Worm (Caenorhabditis elegans) whole organism, L3 larva: ENCODE results near the gene tbc-11.

Source experiments
- R02D3.7 ChIP-seq: fragments of 150-350 bp; optimal IDR thresholded peaks from 2 replicates; lab custom pipeline; 2014; ENCODE audit warnings: missing biosample characterization, missing genetic modification characterization
- ZK546.5 ChIP-seq: sonication (generic microtip); optimal IDR thresholded peaks from 2 replicates; lab custom pipeline; 2017; ENCODE audit warnings: missing biosample characterization, missing genetic modification characterization
- aly-2 ChIP-seq: fragments of 150-350 bp; optimal IDR thresholded peaks from 2 replicates; lab custom pipeline; 2014; ENCODE audit warnings: missing biosample characterization, missing genetic modification characterization
- ama-1 ChIP-seq: fragments of 150-350 bp; optimal IDR thresholded peaks from 2 replicates; lab custom pipeline; 2018
- ceh-16 ChIP-seq: sonication (generic microtip); optimal IDR thresholded peaks from 2 replicates; lab custom pipeline; 2017; ENCODE audit warnings: missing biosample characterization, missing genetic modification characterization
- ceh-28 ChIP-seq: fragments of 150-350 bp; optimal IDR thresholded peaks from 2 replicates; lab custom pipeline; 2014; ENCODE audit warnings: missing biosample characterization, missing genetic modification reagents, missing genetic modification characterization
- ceh-82 ChIP-seq: fragments of 150-350 bp; optimal IDR thresholded peaks from 2 replicates; lab custom pipeline; 2014; ENCODE audit warnings: missing biosample characterization, missing genetic modification characterization
- ceh-9 ChIP-seq: sonication (generic microtip); optimal IDR thresholded peaks from 2 replicates; lab custom pipeline; 2018; ENCODE audit warnings: missing biosample characterization, missing genetic modification characterization
- daf-12 ChIP-seq: fragments of 150-350 bp; optimal IDR thresholded peaks from 2 replicates; lab custom pipeline; 2014; ENCODE audit warnings: missing biosample characterization, missing genetic modification reagents, missing genetic modification characterization
- egl-27 ChIP-seq: sonication (generic microtip); optimal IDR thresholded peaks from 4 replicates; lab custom pipeline; 2017; ENCODE audit warnings: missing biosample characterization, missing genetic modification reagents, missing genetic modification characterization
- egl-5 ChIP-seq: fragments of 150-350 bp; optimal IDR thresholded peaks from 2 replicates; lab custom pipeline; 2017; ENCODE audit warnings: missing biosample characterization, missing genetic modification reagents, missing genetic modification characterization, inconsistent platforms
- elt-1 ChIP-seq: fragments of 150-350 bp; optimal IDR thresholded peaks from 2 replicates; lab custom pipeline; 2014; ENCODE audit warnings: missing biosample characterization, missing genetic modification characterization
- elt-2 ChIP-seq: sonication (generic microtip); optimal IDR thresholded peaks from 2 replicates; lab custom pipeline; 2016; ENCODE audit warnings: missing genetic modification reagents, mild to moderate bottlenecking, missing genetic modification characterization, missing compliant biosample characterization
- elt-3 ChIP-seq, 3 experiments: fragments of 150-350 bp in 1 of 3; sonication (generic microtip) in 2 of 3; optimal IDR thresholded peaks; 2 replicates in 2 of 3; 4 replicates in 1 of 3; lab custom pipeline; 2014 to 2017; ENCODE audit warnings: missing biosample characterization in 3 of 3, missing genetic modification characterization in 3 of 3
- eor-1 ChIP-seq, 2 experiments: fragments of 150-350 bp; optimal IDR thresholded peaks; 2 replicates each; lab custom pipeline; 2014 to 2018; ENCODE audit warnings: missing biosample characterization in 2 of 2, missing genetic modification characterization in 2 of 2
- fkh-10 ChIP-seq: sonication (generic microtip); optimal IDR thresholded peaks from 2 replicates; lab custom pipeline; 2017; ENCODE audit warnings: missing biosample characterization, missing genetic modification reagents, missing genetic modification characterization
- fkh-2 ChIP-seq: fragments of 150-350 bp; optimal IDR thresholded peaks from 2 replicates; lab custom pipeline; 2014; ENCODE audit warnings: missing biosample characterization, missing genetic modification reagents, missing genetic modification characterization
- fos-1 ChIP-seq: fragments of 150-350 bp; optimal IDR thresholded peaks from 2 replicates; lab custom pipeline; 2014; ENCODE audit warnings: missing biosample characterization, missing genetic modification characterization
- hmg-11 ChIP-seq: sonication (generic microtip); optimal IDR thresholded peaks from 2 replicates; lab custom pipeline; 2016; ENCODE audit warnings: missing genetic modification characterization, missing compliant biosample characterization
- jun-1 ChIP-seq: fragments of 150-350 bp; optimal IDR thresholded peaks from 2 replicates; lab custom pipeline; 2014; ENCODE audit warnings: missing biosample characterization, missing genetic modification reagents, missing genetic modification characterization
- lin-15B ChIP-seq: fragments of 150-350 bp; optimal IDR thresholded peaks from 2 replicates; lab custom pipeline; 2014; ENCODE audit warnings: missing biosample characterization, missing genetic modification characterization
- lin-39 ChIP-seq: fragments of 150-350 bp; optimal IDR thresholded peaks from 2 replicates; lab custom pipeline; 2018; ENCODE audit warnings: missing biosample characterization, missing genetic modification reagents, missing genetic modification characterization
- lsy-12 ChIP-seq: sonication (generic microtip); optimal IDR thresholded peaks from 2 replicates; lab custom pipeline; 2016; ENCODE audit warnings: mild to moderate bottlenecking, missing genetic modification characterization, missing compliant biosample characterization
- mdl-1 ChIP-seq: fragments of 150-350 bp; optimal IDR thresholded peaks from 2 replicates; lab custom pipeline; 2014; ENCODE audit warnings: missing biosample characterization, missing genetic modification characterization
- mml-1 ChIP-seq: fragments of 150-350 bp; sonication (generic microtip); optimal IDR thresholded peaks from 3 replicates; lab custom pipeline; 2014; ENCODE audit warnings: missing biosample characterization, missing genetic modification characterization
- nfya-1 ChIP-seq: sonication (generic microtip); optimal IDR thresholded peaks from 2 replicates; lab custom pipeline; 2017; ENCODE audit warnings: missing genetic modification characterization, mild to moderate bottlenecking, missing compliant biosample characterization, antibody characterized with exemption, moderate library complexity; ENCODE audit not compliant: insufficient read depth
- nhr-11 ChIP-seq: fragments of 150-350 bp; optimal IDR thresholded peaks from 2 replicates; lab custom pipeline; 2014; ENCODE audit warnings: missing biosample characterization, missing genetic modification characterization
- nhr-12 ChIP-seq: fragments of 150-350 bp; optimal IDR thresholded peaks from 2 replicates; lab custom pipeline; 2014; ENCODE audit warnings: missing biosample characterization, missing genetic modification characterization
- nhr-23 ChIP-seq: fragments of 150-350 bp; optimal IDR thresholded peaks from 2 replicates; lab custom pipeline; 2014; ENCODE audit warnings: missing biosample characterization, missing genetic modification reagents, missing genetic modification characterization
- nhr-237 ChIP-seq: fragments of 150-350 bp; optimal IDR thresholded peaks from 2 replicates; lab custom pipeline; 2014; ENCODE audit warnings: missing biosample characterization, missing genetic modification characterization
- nhr-25 ChIP-seq: sonication (generic microtip); optimal IDR thresholded peaks from 2 replicates; lab custom pipeline; 2017; ENCODE audit warnings: missing biosample characterization, missing genetic modification characterization
- nhr-28 ChIP-seq: fragments of 150-350 bp; optimal IDR thresholded peaks from 2 replicates; lab custom pipeline; 2014; ENCODE audit warnings: missing biosample characterization, missing genetic modification characterization
- nhr-43 ChIP-seq: sonication (generic microtip); optimal IDR thresholded peaks from 2 replicates; lab custom pipeline; 2016; ENCODE audit warnings: mild to moderate bottlenecking, missing genetic modification characterization, missing compliant biosample characterization; ENCODE audit not compliant: poor library complexity, severe bottlenecking
- nhr-67 ChIP-seq: fragments of 150-350 bp; optimal IDR thresholded peaks from 2 replicates; lab custom pipeline; 2014; ENCODE audit warnings: missing biosample characterization, missing genetic modification characterization
- nhr-76 ChIP-seq: fragments of 150-350 bp; sonication (generic microtip); optimal IDR thresholded peaks from 5 replicates; lab custom pipeline; 2014; ENCODE audit warnings: missing biosample characterization, missing genetic modification characterization
- nhr-77 ChIP-seq: fragments of 150-350 bp; optimal IDR thresholded peaks from 2 replicates; lab custom pipeline; 2014; ENCODE audit warnings: missing biosample characterization, missing genetic modification characterization
- pha-4 ChIP-seq: fragments of 150-350 bp; optimal IDR thresholded peaks from 2 replicates; lab custom pipeline; 2014; ENCODE audit warnings: missing biosample characterization, missing genetic modification reagents, missing genetic modification characterization
- pqm-1 ChIP-seq: fragments of 150-350 bp; optimal IDR thresholded peaks from 2 replicates; lab custom pipeline; 2017; ENCODE audit warnings: missing biosample characterization, missing genetic modification characterization, inconsistent platforms
- sea-2 ChIP-seq: fragments of 150-350 bp; sonication (generic microtip); optimal IDR thresholded peaks from 4 replicates; lab custom pipeline; 2014; ENCODE audit warnings: missing biosample characterization, missing genetic modification reagents, missing genetic modification characterization
- skn-1 ChIP-seq: fragments of 150-350 bp; optimal IDR thresholded peaks from 2 replicates; lab custom pipeline; 2014; ENCODE audit warnings: missing biosample characterization, missing genetic modification characterization
- snpc-4 ChIP-seq: fragments of 150-350 bp; optimal IDR thresholded peaks from 2 replicates; lab custom pipeline; 2014; ENCODE audit warnings: missing biosample characterization, missing genetic modification characterization
- tbx-2 ChIP-seq: sonication (generic microtip); optimal IDR thresholded peaks from 2 replicates; lab custom pipeline; 2016; ENCODE audit warnings: mild to moderate bottlenecking, missing genetic modification characterization, missing compliant biosample characterization
- unc-39 ChIP-seq: sonication (generic microtip); optimal IDR thresholded peaks from 4 replicates; lab custom pipeline; 2017; ENCODE audit warnings: missing biosample characterization, missing genetic modification characterization
- unc-62 ChIP-seq: fragments of 150-350 bp; sonication (generic microtip); optimal IDR thresholded peaks from 4 replicates; lab custom pipeline; 2014; ENCODE audit warnings: missing biosample characterization, missing genetic modification reagents, missing genetic modification characterization
- zag-1 ChIP-seq: fragments of 150-350 bp; optimal IDR thresholded peaks from 2 replicates; lab custom pipeline; 2014; ENCODE audit warnings: missing biosample characterization, missing genetic modification characterization
- ztf-11 ChIP-seq: fragments of 150-350 bp; optimal IDR thresholded peaks from 2 replicates; lab custom pipeline; 2014; ENCODE audit warnings: missing biosample characterization, missing genetic modification characterization
- ztf-4 ChIP-seq: fragments of 150-350 bp; optimal IDR thresholded peaks from 2 replicates; lab custom pipeline; 2014; ENCODE audit warnings: missing biosample characterization, missing genetic modification characterization

tbc-11 gene

DNA sequence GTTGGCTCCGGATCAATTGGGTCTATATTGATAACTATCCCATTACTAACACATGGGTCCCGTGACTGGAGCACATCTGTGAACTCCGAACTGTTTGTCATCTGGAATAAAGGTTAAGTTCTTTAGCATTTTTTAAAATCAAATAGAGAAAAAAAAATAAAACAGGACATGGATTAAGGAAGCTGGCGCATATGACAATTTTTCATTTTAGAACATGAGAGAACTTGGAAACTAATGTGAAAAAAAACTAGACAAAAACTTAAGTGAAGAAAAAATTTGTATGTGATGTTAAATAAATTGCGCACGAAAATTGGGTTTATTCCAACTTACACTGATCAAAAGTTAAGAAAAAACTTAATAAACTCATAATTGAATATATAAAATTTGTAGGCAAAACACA lies 24.0 kb downstream of the tbc-11 start, which contains the start of gene sms-2:
sms-2 (minus strand) TSS at position 101 of the 400 bp plus-strand sequence.
- TF ChIP-seq elt-3 (tag; optimal IDR thresholded peaks at IDR 0.05; lab: Kevin White, UChicago), result no peak
- TF ChIP-seq tbx-2 (tag; lab: Kevin White, UChicago), result no peak
- TF ChIP-seq egl-27 (tag; lab: Kevin White, UChicago), result no peak
- TF ChIP-seq sea-2 (GFP tag; lab: Kevin White, UChicago), result no peak

DNA sequence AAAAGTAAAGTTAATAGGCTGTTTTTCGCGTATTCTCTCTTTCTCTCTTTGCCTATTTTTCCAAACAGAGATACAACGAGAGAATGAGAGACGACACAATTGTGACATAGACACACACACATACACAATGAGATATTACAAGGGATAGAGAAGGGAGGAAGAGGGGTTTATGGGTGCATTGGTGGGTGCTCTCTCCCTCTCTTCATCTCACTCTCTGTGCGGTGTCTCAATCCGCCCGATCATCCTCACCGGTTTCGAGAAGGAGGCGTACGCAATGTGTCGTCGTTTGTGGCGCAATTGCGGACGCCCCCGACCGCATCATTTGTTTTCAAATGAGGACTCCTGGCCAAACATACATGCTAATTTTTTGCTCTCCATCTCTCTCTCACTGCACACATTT lies 24.7 kb downstream of the tbc-11 start:
- peak; percentile 54 for TF ChIP-seq elt-1 (tag; lab: Kevin White, UChicago)
- peak; percentile 77 for TF ChIP-seq nhr-11
- peak; percentile 79 for TF ChIP-seq zag-1 (tag; lab: Kevin White, UChicago)
- peak; percentile 82 for TF ChIP-seq lsy-12 (tag; lab: Kevin White, UChicago)
- peak; percentile 81 for TF ChIP-seq nhr-25 (tag; lab: Kevin White, UChicago)
- TF ChIP-seq pha-4 (tag; lab: Kevin White, UChicago), result peak; percentile 81
- peak; percentile 39 for TF ChIP-seq ztf-11 (tag; lab: Kevin White, UChicago)
- TF ChIP-seq jun-1 (tag; lab: Kevin White, UChicago), result peak; percentile 84
- TF ChIP-seq ceh-16, result no peak
- no peak for TF ChIP-seq pqm-1 (tag; lab: Kevin White, UChicago)
- no peak for TF ChIP-seq nhr-76
- TF ChIP-seq lin-15B, result peak; percentile 77
- no peak for TF ChIP-seq elt-3 (tag; optimal IDR thresholded peaks at IDR 0.05; lab: Kevin White, UChicago)
- TF ChIP-seq ceh-82, result peak; percentile 90
- TF ChIP-seq skn-1 (tag; lab: Kevin White, UChicago), result peak; percentile 78
- TF ChIP-seq nhr-23, result peak; percentile 92
- peak; percentile 84 for TF ChIP-seq tbx-2 (tag; lab: Kevin White, UChicago)
- TF ChIP-seq fos-1 (tag; lab: Kevin White, UChicago), result peak; percentile 10
- peak; percentile 97 for TF ChIP-seq lin-39
- peak; percentile 83 for TF ChIP-seq ceh-28 (tag; lab: Kevin White, UChicago)
- no peak for TF ChIP-seq aly-2
- TF ChIP-seq ceh-9 (tag; lab: Kevin White, UChicago), result no peak
- TF ChIP-seq eor-1 (tag; optimal IDR thresholded peaks at IDR 0.05; lab: Kevin White, UChicago), result no peak
- peak; percentile 94 for TF ChIP-seq egl-5 (tag; lab: Kevin White, UChicago)
- TF ChIP-seq elt-2 (tag; lab: Kevin White, UChicago), result peak; percentile 43
- peak; percentile 100 for TF ChIP-seq hmg-11 (tag; lab: Kevin White, UChicago)
- TF ChIP-seq mml-1 (tag; lab: Kevin White, UChicago), result no peak
- TF ChIP-seq mdl-1 (tag; lab: Kevin White, UChicago), result peak; percentile 60
- peak; percentile 91 for TF ChIP-seq nfya-1 (tag; lab: Kevin White, UChicago)
- peak; percentile 8 for TF ChIP-seq unc-39 (tag; lab: Kevin White, UChicago)
- TF ChIP-seq snpc-4 (tag; lab: Kevin White, UChicago), result peak; percentile 85
- TF ChIP-seq ztf-4 (tag; lab: Kevin White, UChicago), result peak; percentile 7
- peak; percentile 93 for TF ChIP-seq fkh-10
- no peak for TF ChIP-seq nhr-12 (tag; lab: Kevin White, UChicago)
- TF ChIP-seq sea-2 (GFP tag; lab: Kevin White, UChicago), result peak; percentile 71
- TF ChIP-seq nhr-237 (tag; lab: Kevin White, UChicago), result no peak
- peak; percentile 78 for TF ChIP-seq nhr-43 (tag; lab: Kevin White, UChicago)
- TF ChIP-seq daf-12 (tag; lab: Kevin White, UChicago), result peak; percentile 47
- TF ChIP-seq nhr-28 (tag; lab: Kevin White, UChicago), result no peak
- peak; percentile 70 for TF ChIP-seq fkh-2 (tag; lab: Kevin White, UChicago)
- TF ChIP-seq R02D3.7 (tag; lab: Kevin White, UChicago), result peak; percentile 80
- no peak for TF ChIP-seq nhr-77 (tag; lab: Kevin White, UChicago)
- TF ChIP-seq ama-1, result no peak
- no peak for TF ChIP-seq nhr-67 (tag; lab: Kevin White, UChicago)
- peak; percentile 82 for TF ChIP-seq unc-62
- no peak for TF ChIP-seq ZK546.5 (tag; lab: Kevin White, UChicago)
- TF ChIP-seq egl-27 (tag; lab: Kevin White, UChicago), result peak; percentile 76
- TF ChIP-seq, all 47 proteins: peak for 32
